Fruit fly (Drosophila melanogaster) whole organism, embryonic: ENCODE results near the gene CG15011.

Experiments used
- Abd-B ChIP-seq: fragments of 200-800 bp; sonication (Bioruptor generic); optimal IDR thresholded peaks from 2 replicates; lab custom pipeline; 2018; ENCODE audit warnings: missing biosample characterization, mild to moderate bottlenecking, missing genetic modification characterization, moderate library complexity
- Atf3 ChIP-seq: fragments of 200-800 bp; sonication (Bioruptor generic); optimal IDR thresholded peaks from 3 replicates; lab custom pipeline; 2016; ENCODE audit warnings: missing biosample characterization, missing genetic modification characterization
- CG1024 ChIP-seq: fragments of 200-800 bp; sonication (Bioruptor generic); IDR thresholded peaks from 2 replicates; pipeline ENCODE4 v1.3.6; 2022; ENCODE audit warnings: missing biosample characterization, missing genetic modification characterization
- CG10462 ChIP-seq: fragments of 200-800 bp; sonication (Bioruptor generic); optimal IDR thresholded peaks from 2 replicates; lab custom pipeline; 2016; ENCODE audit warnings: missing biosample characterization, missing genetic modification characterization
- CG11085 ChIP-seq: fragments of 200-800 bp; sonication (Bioruptor generic); IDR thresholded peaks from 2 replicates; pipeline ENCODE4 v1.3.6; 2022; ENCODE audit warnings: missing biosample characterization, missing genetic modification characterization
- CG12219 ChIP-seq: fragments of 200-800 bp; sonication (Bioruptor generic); optimal IDR thresholded peaks from 3 replicates; lab custom pipeline; 2018; ENCODE audit warnings: missing biosample characterization, mild to moderate bottlenecking, missing genetic modification characterization
- CG12391 ChIP-seq: fragments of 200-800 bp; sonication (Bioruptor generic); optimal IDR thresholded peaks from 3 replicates; lab custom pipeline; 2018; ENCODE audit warnings: missing biosample characterization, mild to moderate bottlenecking, missing genetic modification characterization, moderate library complexity
- CG13296 ChIP-seq: fragments of 200-800 bp; sonication (Bioruptor generic); optimal IDR thresholded peaks from 3 replicates; lab custom pipeline; 2018; ENCODE audit warnings: missing biosample characterization, mild to moderate bottlenecking, missing genetic modification characterization
- CG13624 ChIP-seq: fragments of 200-800 bp; sonication (Bioruptor generic); optimal IDR thresholded peaks from 2 replicates; lab custom pipeline; 2016; ENCODE audit warnings: missing biosample characterization, missing genetic modification characterization
- CG14667 ChIP-seq: fragments of 200-800 bp; sonication (Bioruptor generic); IDR thresholded peaks from 2 replicates; pipeline ENCODE4 v1.3.6; 2022; ENCODE audit warnings: missing biosample characterization, missing genetic modification characterization
- CG1603 ChIP-seq: fragments of 200-800 bp; sonication (Bioruptor generic); optimal IDR thresholded peaks from 2 replicates; lab custom pipeline; 2019; ENCODE audit warnings: missing biosample characterization, mild to moderate bottlenecking, missing genetic modification characterization, moderate library complexity
- CG16779 ChIP-seq: fragments of 200-800 bp; sonication (Bioruptor generic); IDR thresholded peaks from 2 replicates; pipeline ENCODE4 v1.3.6; 2022; ENCODE audit warnings: missing biosample characterization, missing genetic modification characterization
- CG17568 ChIP-seq: fragments of 200-800 bp; sonication (Bioruptor generic); optimal IDR thresholded peaks from 2 replicates; lab custom pipeline; 2018; ENCODE audit warnings: missing biosample characterization, mild to moderate bottlenecking, missing genetic modification characterization, moderate library complexity
- CG18599 ChIP-seq: fragments of 200-800 bp; sonication (Bioruptor generic); optimal IDR thresholded peaks from 3 replicates; lab custom pipeline; 2017; ENCODE audit warnings: missing biosample characterization, missing genetic modification characterization, mild to moderate bottlenecking, moderate library complexity, missing genetic modification reagents
- CG2120 ChIP-seq: fragments of 200-800 bp; sonication (Bioruptor generic); optimal IDR thresholded peaks from 3 replicates; lab custom pipeline; 2016; ENCODE audit warnings: missing biosample characterization, missing genetic modification characterization
- CG31441 ChIP-seq: fragments of 200-800 bp; sonication (Bioruptor generic); IDR thresholded peaks from 2 replicates; pipeline ENCODE4 v1.3.6; 2022; ENCODE audit warnings: missing biosample characterization, missing genetic modification characterization
- CG3407 ChIP-seq: fragments of 200-800 bp; sonication (Bioruptor generic); optimal IDR thresholded peaks from 2 replicates; lab custom pipeline; 2018; ENCODE audit warnings: missing biosample characterization, mild to moderate bottlenecking, missing genetic modification characterization
- CG4282 ChIP-seq: fragments of 200-800 bp; sonication (Bioruptor generic); optimal IDR thresholded peaks from 2 replicates; lab custom pipeline; 2016; ENCODE audit warnings: missing biosample characterization, missing genetic modification characterization
- CG6765 ChIP-seq: fragments of 200-800 bp; sonication (Bioruptor generic); optimal IDR thresholded peaks from 3 replicates; lab custom pipeline; 2017; ENCODE audit warnings: missing biosample characterization, mild to moderate bottlenecking, missing genetic modification characterization
- CG7987 ChIP-seq: fragments of 200-800 bp; sonication (Bioruptor generic); optimal IDR thresholded peaks from 2 replicates; lab custom pipeline; 2018; ENCODE audit warnings: missing biosample characterization, mild to moderate bottlenecking, missing genetic modification characterization, moderate library complexity
- CG9876 ChIP-seq: fragments of 200-800 bp; sonication (Bioruptor generic); optimal IDR thresholded peaks from 2 replicates; lab custom pipeline; 2016; ENCODE audit warnings: missing biosample characterization, missing genetic modification characterization
- Dad ChIP-seq: fragments of 200-800 bp; sonication (Bioruptor generic); optimal IDR thresholded peaks from 3 replicates; lab custom pipeline; 2016; ENCODE audit warnings: missing biosample characterization, missing genetic modification characterization
- Deaf1 ChIP-seq: fragments of 200-800 bp; optimal IDR thresholded peaks from 3 replicates; lab custom pipeline; 2019; ENCODE audit warnings: missing biosample characterization, mild to moderate bottlenecking, missing genetic modification characterization, moderate library complexity
- Fer1 ChIP-seq: fragments of 200-800 bp; sonication (Bioruptor generic); optimal IDR thresholded peaks from 2 replicates; lab custom pipeline; 2017; ENCODE audit warnings: missing biosample characterization, mild to moderate bottlenecking, missing genetic modification characterization
- GATAe ChIP-seq: fragments of 200-800 bp; sonication (Bioruptor generic); conservative IDR thresholded peaks from 2 replicates; pipeline ENCODE4 v1.3.6; 2022; ENCODE audit warnings: missing biosample characterization, missing genetic modification characterization
- Hmx ChIP-seq: fragments of 200-800 bp; sonication (Bioruptor generic); optimal IDR thresholded peaks from 2 replicates; lab custom pipeline; 2016; ENCODE audit warnings: missing biosample characterization, missing genetic modification characterization
- Hr39 ChIP-seq: fragments of >200 bp; optimal IDR thresholded peaks from 2 replicates; lab custom pipeline; 2017
- Mes4 ChIP-seq: fragments of 200-800 bp; sonication (Bioruptor generic); optimal IDR thresholded peaks from 2 replicates; lab custom pipeline; 2016; ENCODE audit warnings: missing biosample characterization, missing genetic modification characterization
- Nf-YB ChIP-seq: fragments of 200-800 bp; sonication (Bioruptor generic); optimal IDR thresholded peaks from 3 replicates; lab custom pipeline; 2019; ENCODE audit warnings: missing biosample characterization, mild to moderate bottlenecking, missing genetic modification characterization, moderate library complexity
- NfI ChIP-seq: fragments of 200-800 bp; sonication (Bioruptor generic); optimal IDR thresholded peaks from 3 replicates; lab custom pipeline; 2018; ENCODE audit warnings: missing biosample characterization, mild to moderate bottlenecking, missing genetic modification characterization, moderate library complexity
- Spps ChIP-seq: fragments of 200-800 bp; sonication (Bioruptor generic); optimal IDR thresholded peaks from 2 replicates; lab custom pipeline; 2018; ENCODE audit warnings: missing biosample characterization, mild to moderate bottlenecking, missing genetic modification characterization
- Sry-β ChIP-seq: fragments of 200-800 bp; sonication (Bioruptor generic); optimal IDR thresholded peaks from 2 replicates; lab custom pipeline; 2018; ENCODE audit warnings: missing biosample characterization, mild to moderate bottlenecking, missing genetic modification characterization, moderate library complexity
- Tbp ChIP-seq: fragments of >200 bp; optimal IDR thresholded peaks from 2 replicates; lab custom pipeline; 2018; ENCODE audit warnings: missing biosample characterization, missing genetic modification characterization
- Xbp1 ChIP-seq: fragments of 200-800 bp; sonication (Bioruptor generic); optimal IDR thresholded peaks from 3 replicates; lab custom pipeline; 2016; ENCODE audit warnings: missing biosample characterization, mild to moderate bottlenecking, missing genetic modification characterization
- abd-A ChIP-seq: fragments of 200-800 bp; sonication (Bioruptor generic); optimal IDR thresholded peaks from 3 replicates; lab custom pipeline; 2019; ENCODE audit warnings: missing biosample characterization, mild to moderate bottlenecking, missing genetic modification characterization, moderate library complexity
- dimm ChIP-seq: fragments of 200-800 bp; sonication (Bioruptor generic); IDR thresholded peaks from 2 replicates; pipeline ENCODE4 v1.3.6; 2022; ENCODE audit warnings: missing biosample characterization, missing genetic modification characterization
- disco-r ChIP-seq: fragments of 200-800 bp; sonication (Bioruptor generic); optimal IDR thresholded peaks from 2 replicates; lab custom pipeline; 2016; ENCODE audit warnings: missing biosample characterization, missing genetic modification characterization
- dm ChIP-seq: fragments of 200-800 bp; sonication (Bioruptor generic); optimal IDR thresholded peaks from 3 replicates; lab custom pipeline; 2016; ENCODE audit warnings: missing biosample characterization, missing genetic modification characterization
- ems ChIP-seq: fragments of 200-800 bp; sonication (Bioruptor generic); optimal IDR thresholded peaks from 3 replicates; lab custom pipeline; 2016; ENCODE audit warnings: missing biosample characterization, missing genetic modification characterization
- esg ChIP-seq: fragments of 200-800 bp; sonication (Bioruptor generic); conservative IDR thresholded peaks from 2 replicates; pipeline ENCODE4 v1.3.6; 2022; ENCODE audit warnings: missing biosample characterization, missing genetic modification characterization
- gsb ChIP-seq: fragments of 200-800 bp; sonication (Bioruptor generic); IDR thresholded peaks from 2 replicates; pipeline ENCODE4 v1.3.6; 2022; ENCODE audit warnings: missing biosample characterization, missing genetic modification characterization
- jing ChIP-seq: fragments of 200-800 bp; sonication (Bioruptor generic); optimal IDR thresholded peaks from 2 replicates; lab custom pipeline; 2018; ENCODE audit warnings: missing biosample characterization, mild to moderate bottlenecking, missing genetic modification characterization
- mam ChIP-seq: fragments of 200-800 bp; sonication (Bioruptor generic); optimal IDR thresholded peaks from 3 replicates; lab custom pipeline; 2016; ENCODE audit warnings: missing biosample characterization, missing genetic modification characterization
- nerfin-1 ChIP-seq: fragments of 200-800 bp; sonication (Bioruptor generic); optimal IDR thresholded peaks from 3 replicates; lab custom pipeline; 2019; ENCODE audit warnings: missing biosample characterization, mild to moderate bottlenecking, missing genetic modification characterization, moderate library complexity
- otp ChIP-seq: fragments of 200-800 bp; sonication (Bioruptor generic); IDR thresholded peaks from 3 replicates; pipeline ENCODE4, ENCODE4 v1.3.6; 2022; ENCODE audit warnings: missing biosample characterization, missing genetic modification characterization
- p53 ChIP-seq: fragments of 200-800 bp; sonication (Bioruptor generic); optimal IDR thresholded peaks from 2 replicates; lab custom pipeline; 2016; ENCODE audit warnings: missing biosample characterization, missing genetic modification characterization
- pnt ChIP-seq: fragments of 200-800 bp; sonication (Bioruptor generic); optimal IDR thresholded peaks from 3 replicates; lab custom pipeline; 2016; ENCODE audit warnings: missing biosample characterization, missing genetic modification characterization
- sisA ChIP-seq: fragments of 200-800 bp; sonication (Bioruptor generic); IDR thresholded peaks from 2 replicates; pipeline ENCODE4 v1.3.6; 2022; ENCODE audit warnings: missing biosample characterization, missing genetic modification characterization
- sqz ChIP-seq: fragments of 200-800 bp; sonication (Bioruptor generic); optimal IDR thresholded peaks from 3 replicates; lab custom pipeline; 2018; ENCODE audit warnings: missing biosample characterization, mild to moderate bottlenecking, missing genetic modification characterization
- unpg ChIP-seq: fragments of 200-800 bp; sonication (Bioruptor generic); optimal IDR thresholded peaks from 3 replicates; lab custom pipeline; 2018; ENCODE audit warnings: missing biosample characterization, mild to moderate bottlenecking, missing genetic modification characterization, moderate library complexity
- z ChIP-seq: fragments of 200-800 bp; sonication (Bioruptor generic); IDR thresholded peaks from 3 replicates; pipeline ENCODE4 v1.3.6; 2022; ENCODE audit warnings: missing biosample characterization, missing genetic modification characterization

Gene CG15011

DNA sequence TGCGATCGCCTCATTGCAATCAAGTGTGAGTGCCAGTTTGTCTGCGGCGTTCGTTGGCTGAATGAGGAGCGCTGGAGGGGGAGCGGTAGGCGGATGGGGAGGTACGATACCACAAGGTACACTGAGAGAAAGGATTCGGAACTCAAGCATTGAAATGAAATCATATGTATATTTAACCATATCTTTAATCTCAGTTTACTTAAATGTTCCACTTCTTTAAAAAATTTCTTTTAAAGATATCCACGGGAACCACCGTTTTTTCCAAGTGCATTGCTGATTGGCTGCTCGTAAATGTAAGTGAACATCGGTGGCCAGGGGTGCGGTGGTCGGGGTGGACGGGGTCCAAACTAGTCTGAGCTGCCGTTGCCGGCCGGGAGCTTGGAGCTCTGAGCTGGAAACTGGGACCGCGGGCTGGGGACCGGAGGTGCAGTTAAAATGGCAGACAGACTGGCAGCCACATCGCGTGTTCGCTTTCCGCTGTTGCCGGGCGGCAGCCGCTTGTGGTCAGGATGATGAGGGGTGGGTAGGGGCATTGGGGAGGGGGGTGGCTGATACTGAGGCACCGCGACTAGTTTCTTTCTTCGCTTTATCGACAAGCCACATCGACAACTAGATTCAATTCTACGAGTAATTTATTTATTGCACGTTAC, 30.6 kb downstream of the CG15011 start (continued):
- peak; percentile 88 for TF ChIP-seq gsb
- no peak for TF ChIP-seq Hr39 (lab: Kevin White, UChicago)
- TF ChIP-seq CG3407 (GFP tag; lab: Kevin White, UChicago), result peak; percentile 96
- peak; percentile 97 for TF ChIP-seq CG12219
- TF ChIP-seq CG31441 (GFP tag; lab: Robert Waterston, UW), result peak; percentile 98
- TF ChIP-seq CG10462 (GFP tag; lab: Kevin White, UChicago), result peak; percentile 92
- peak; percentile 94 for TF ChIP-seq CG14667
- peak; percentile 98 for TF ChIP-seq CG12391
- TF ChIP-seq nerfin-1 (tag; lab: Kevin White, UChicago), result peak; percentile 96
- peak; percentile 95 for TF ChIP-seq pnt (GFP tag; lab: Kevin White, UChicago)
- peak; percentile 85 for TF ChIP-seq CG7987 (GFP tag; lab: Kevin White, UChicago)
- TF ChIP-seq Mes4, result peak; percentile 97
- peak; percentile 96 for TF ChIP-seq NfI
- peak; percentile 92 for TF ChIP-seq sqz (GFP tag; lab: Kevin White, UChicago)
- peak; percentile 99 for TF ChIP-seq sisA (GFP tag; lab: Robert Waterston, UW)
- TF ChIP-seq GATAe (GFP tag; lab: Robert Waterston, UW), result peak; percentile 49; the same call in 1 of the 2 replicates
- peak; percentile 98 for TF ChIP-seq esg
- TF ChIP-seq Spps (tag; lab: Kevin White, UChicago), result peak; percentile 93
- TF ChIP-seq Dad (GFP tag; lab: Kevin White, UChicago), result peak; percentile 93
- peak; percentile 90 for TF ChIP-seq CG13624 (GFP tag; lab: Kevin White, UChicago)
- TF ChIP-seq CG4282 (GFP tag; lab: Kevin White, UChicago), result peak; percentile 75
- peak; percentile 90 for TF ChIP-seq abd-A (tag; lab: Kevin White, UChicago)
- peak; percentile 99 for TF ChIP-seq otp (GFP tag; lab: Robert Waterston, UW)
- TF ChIP-seq CG1024 (GFP tag; lab: Robert Waterston, UW), result peak; percentile 95
- TF ChIP-seq disco-r (GFP tag; lab: Kevin White, UChicago), result peak; percentile 87
- peak; percentile 85 for TF ChIP-seq Nf-YB (GFP tag; lab: Kevin White, UChicago)
- peak; percentile 90 for TF ChIP-seq dm (GFP tag; lab: Kevin White, UChicago)
- peak; percentile 97 for TF ChIP-seq Atf3
- peak; percentile 73 for TF ChIP-seq CG2120
- TF ChIP-seq CG1603 (tag; lab: Kevin White, UChicago), result peak; percentile 98
- TF ChIP-seq CG13296, result peak; percentile 82
- peak; percentile 73 for TF ChIP-seq z (GFP tag; lab: Robert Waterston, UW)
- TF ChIP-seq CG17568 (GFP tag; lab: Kevin White, UChicago), result peak; percentile 91
- TF ChIP-seq Fer1 (GFP tag; lab: Kevin White, UChicago), result peak; percentile 94
- TF ChIP-seq CG6765 (GFP tag; lab: Kevin White, UChicago), result peak; percentile 42
- peak; percentile 57 for TF ChIP-seq Sry-β (GFP tag; lab: Kevin White, UChicago)
- TF ChIP-seq jing (GFP tag; lab: Kevin White, UChicago), result peak; percentile 97
- TF ChIP-seq Xbp1 (GFP tag; lab: Kevin White, UChicago), result peak; percentile 97
- TF ChIP-seq ems (GFP tag; lab: Kevin White, UChicago), result peak; percentile 95
- TF ChIP-seq CG18599 (GFP tag; lab: Kevin White, UChicago), result peak; percentile 93
- TF ChIP-seq unpg (GFP tag; lab: Kevin White, UChicago), result peak; percentile 97
- peak; percentile 95 for TF ChIP-seq dimm
- peak; percentile 77 for TF ChIP-seq CG11085 (GFP tag; lab: Robert Waterston, UW)
- TF ChIP-seq CG9876, result peak; percentile 85
- TF ChIP-seq Abd-B (GFP tag; lab: Kevin White, UChicago), result peak; percentile 98
- peak; percentile 78; the same call in 1 of the 2 replicates for TF ChIP-seq CG16779 (GFP tag; lab: Robert Waterston, UW)
- peak; percentile 58 for TF ChIP-seq Hmx (GFP tag; lab: Kevin White, UChicago)
- peak; percentile 83 for TF ChIP-seq p53 (GFP tag; lab: Kevin White, UChicago)
- peak; percentile 81 for TF ChIP-seq Deaf1 (tag; lab: Kevin White, UChicago)
- TF ChIP-seq Tbp (GFP tag; lab: Kevin White, UChicago), result no peak
- TF ChIP-seq mam (GFP tag; lab: Kevin White, UChicago), result peak; percentile 89
